Worm (Caenorhabditis elegans) whole organism, young adult: Measurements from ENCODE around the gene Y39A1A.16.

ENCODE experiments used
- B0261.1 ChIP-seq: sonication (generic microtip); optimal IDR thresholded peaks from 2 replicates; lab custom pipeline; 2016; ENCODE audit warnings: mild to moderate bottlenecking, missing genetic modification characterization, moderate library complexity, missing compliant biosample characterization
- B0336.3 ChIP-seq: fragments of 200-800 bp; sonication (Bioruptor generic); IDR thresholded peaks from 2 replicates; pipeline ENCODE4 v1.3.6; 2022; ENCODE audit warnings: missing genetic modification characterization, missing compliant biosample characterization
- C06A6.2 ChIP-seq: fragments of 200-800 bp; sonication (Bioruptor generic); conservative IDR thresholded peaks from 2 replicates; pipeline ENCODE4 v1.3.6; 2022; ENCODE audit warnings: missing genetic modification characterization, missing compliant biosample characterization
- F37B4.10 ChIP-seq: fragments of 200-800 bp; sonication (Bioruptor generic); IDR thresholded peaks from 2 replicates; pipeline ENCODE4 v1.3.6; 2022; ENCODE audit warnings: missing genetic modification characterization, missing compliant biosample characterization
- K11D2.4 ChIP-seq: fragments of 200-800 bp; sonication (Bioruptor generic); IDR thresholded peaks from 2 replicates; pipeline ENCODE4 v1.3.6; 2022; ENCODE audit warnings: missing genetic modification reagents, missing genetic modification characterization, missing compliant biosample characterization
- K12H6.12 ChIP-seq: fragments of 200-800 bp; sonication (Bioruptor generic); optimal IDR thresholded peaks from 2 replicates; lab custom pipeline; 2018; ENCODE audit warnings: mild to moderate bottlenecking, missing genetic modification characterization, missing compliant biosample characterization
- T07F8.4 ChIP-seq: sonication (generic microtip); optimal IDR thresholded peaks from 2 replicates; lab custom pipeline; 2016; ENCODE audit warnings: mild to moderate bottlenecking, missing genetic modification characterization, moderate library complexity, missing compliant biosample characterization
- Y56A3A.18 ChIP-seq: fragments of 200-800 bp; sonication (Bioruptor generic); IDR thresholded peaks from 2 replicates; pipeline ENCODE4 v1.3.6; 2022; ENCODE audit warnings: missing genetic modification reagents, missing genetic modification characterization, missing compliant biosample characterization
- Y67H2A.10 ChIP-seq: fragments of 200-800 bp; sonication (Bioruptor generic); conservative IDR thresholded peaks from 2 replicates; pipeline ENCODE4 v1.3.6; 2022; ENCODE audit warnings: missing genetic modification reagents, missing genetic modification characterization, missing compliant biosample characterization
- Y79H2A.3 ChIP-seq: fragments of 200-800 bp; sonication (Bioruptor generic); conservative IDR thresholded peaks from 2 replicates; pipeline ENCODE4 v1.3.6; 2022; ENCODE audit warnings: missing genetic modification reagents, missing genetic modification characterization, missing compliant biosample characterization
- aptf-2 ChIP-seq: fragments of 200-800 bp; sonication (Bioruptor generic); conservative IDR thresholded peaks from 2 replicates; pipeline ENCODE4 v1.3.6; 2022; ENCODE audit warnings: missing genetic modification reagents, missing genetic modification characterization, missing compliant biosample characterization
- atf-7 ChIP-seq: sonication (generic microtip); optimal IDR thresholded peaks from 2 replicates; lab custom pipeline; 2017; ENCODE audit warnings: mild to moderate bottlenecking, missing genetic modification characterization, missing compliant biosample characterization
- attf-5 ChIP-seq: fragments of 200-800 bp; sonication (Bioruptor generic); optimal IDR thresholded peaks from 2 replicates; lab custom pipeline; 2018; ENCODE audit warnings: mild to moderate bottlenecking, missing genetic modification characterization, missing compliant biosample characterization
- bed-2 ChIP-seq: fragments of 200-800 bp; sonication (Bioruptor generic); IDR thresholded peaks from 2 replicates; pipeline ENCODE4 v1.3.6; 2022; ENCODE audit warnings: missing genetic modification reagents, missing genetic modification characterization, missing compliant biosample characterization
- cebp-1 ChIP-seq, 2 experiments: fragments of 200-800 bp in 1 of 2; sonication (Bioruptor generic) in 1 of 2; sonication (generic microtip) in 1 of 2; IDR thresholded peaks in 1 of 2; optimal IDR thresholded peaks in 1 of 2; 2 replicates each; pipeline versions ENCODE4 v1.3.6 to Lab custom; 2017 to 2022; ENCODE audit warnings: missing compliant biosample characterization in 2 of 2, missing genetic modification characterization in 2 of 2, mild to moderate bottlenecking in 1 of 2, missing genetic modification reagents in 1 of 2, moderate library complexity in 1 of 2
- cebp-2 ChIP-seq: fragments of 200-800 bp; sonication (Bioruptor generic); IDR thresholded peaks from 2 replicates; pipeline ENCODE4 v1.3.6; 2022; ENCODE audit warnings: missing genetic modification characterization, missing compliant biosample characterization
- ceh-27 ChIP-seq: fragments of 200-800 bp; sonication (Bioruptor generic); optimal IDR thresholded peaks from 2 replicates; lab custom pipeline; 2018; ENCODE audit warnings: mild to moderate bottlenecking, missing genetic modification characterization, moderate library complexity, missing compliant biosample characterization
- ceh-79 ChIP-seq: sonication (generic microtip); optimal IDR thresholded peaks from 2 replicates; lab custom pipeline; 2017; ENCODE audit warnings: mild to moderate bottlenecking, missing genetic modification characterization, missing compliant biosample characterization
- die-1 ChIP-seq: sonication (generic microtip); optimal IDR thresholded peaks from 2 replicates; lab custom pipeline; 2016; ENCODE audit warnings: missing genotype, mild to moderate bottlenecking, missing genetic modification characterization, missing compliant biosample characterization
- efl-1 ChIP-seq: fragments of 150-350 bp; optimal IDR thresholded peaks from 2 replicates; lab custom pipeline; 2014; ENCODE audit warnings: missing biosample characterization, missing genetic modification reagents, missing genetic modification characterization
- ekl-4 ChIP-seq: fragments of 200-800 bp; sonication (Bioruptor generic); IDR thresholded peaks from 2 replicates; pipeline ENCODE4 v1.3.6; 2022; ENCODE audit warnings: missing genetic modification reagents, missing genetic modification characterization, missing compliant biosample characterization
- ets-4 ChIP-seq: fragments of 200-800 bp; sonication (Bioruptor generic); optimal IDR thresholded peaks from 2 replicates; lab custom pipeline; 2018; ENCODE audit warnings: mild to moderate bottlenecking, missing genetic modification characterization, missing compliant biosample characterization
- fkh-3 ChIP-seq: sonication (generic microtip); optimal IDR thresholded peaks from 2 replicates; lab custom pipeline; 2016; ENCODE audit warnings: mild to moderate bottlenecking, missing genetic modification characterization, missing compliant biosample characterization
- him-1 ChIP-seq: sonication (generic microtip); optimal IDR thresholded peaks from 2 replicates; lab custom pipeline; 2016; ENCODE audit warnings: missing genotype, missing genetic modification reagents, missing genetic modification characterization, missing compliant biosample characterization
- hmg-1.2 ChIP-seq: fragments of 200-800 bp; sonication (Bioruptor generic); IDR thresholded peaks from 2 replicates; pipeline ENCODE4 v1.3.6; 2022; ENCODE audit warnings: missing genetic modification reagents, missing genetic modification characterization, missing compliant biosample characterization
- hmg-20 ChIP-seq: fragments of 200-800 bp; sonication (Bioruptor generic); IDR thresholded peaks from 2 replicates; pipeline ENCODE4 v1.3.6; 2022; ENCODE audit warnings: missing genetic modification reagents, missing genetic modification characterization, missing compliant biosample characterization
- hsf-1 ChIP-seq: fragments of 200-800 bp; sonication (Bioruptor generic); IDR thresholded peaks from 2 replicates; pipeline ENCODE4 v1.3.6; 2022; ENCODE audit warnings: missing genetic modification reagents, missing genetic modification characterization, missing compliant biosample characterization
- lin-26 ChIP-seq: fragments of 200-800 bp; sonication (Bioruptor generic); IDR thresholded peaks from 2 replicates; pipeline ENCODE4 v1.3.6; 2022; ENCODE audit warnings: missing genetic modification reagents, missing genetic modification characterization, missing compliant biosample characterization
- lin-40 ChIP-seq: sonication (generic microtip); optimal IDR thresholded peaks from 2 replicates; lab custom pipeline; 2016; ENCODE audit warnings: missing genetic modification characterization, mild to moderate bottlenecking, missing compliant biosample characterization, missing genotype, missing genetic modification reagents
- madf-6 ChIP-seq: fragments of 200-800 bp; sonication (Bioruptor generic); IDR thresholded peaks from 2 replicates; pipeline ENCODE4 v1.3.6; 2022; ENCODE audit warnings: missing genetic modification reagents, missing genetic modification characterization, missing compliant biosample characterization
- mcd-1 ChIP-seq: fragments of 200-800 bp; sonication (Bioruptor generic); IDR thresholded peaks from 2 replicates; pipeline ENCODE4 v1.3.6; 2022; ENCODE audit warnings: missing genetic modification reagents, missing genetic modification characterization, missing compliant biosample characterization
- nfya-2 ChIP-seq: fragments of 200-800 bp; sonication (Bioruptor generic); IDR thresholded peaks from 2 replicates; pipeline ENCODE4 v1.3.6; 2022; ENCODE audit warnings: missing genetic modification reagents, missing genetic modification characterization, missing compliant biosample characterization
- nfyb-1 ChIP-seq: fragments of 200-800 bp; sonication (Bioruptor generic); IDR thresholded peaks from 2 replicates; pipeline ENCODE4 v1.3.6; 2022; ENCODE audit warnings: missing genetic modification reagents, missing genetic modification characterization, missing compliant biosample characterization
- nhr-80 ChIP-seq: sonication (generic microtip); optimal IDR thresholded peaks from 2 replicates; lab custom pipeline; 2016; ENCODE audit warnings: missing genetic modification characterization, missing compliant biosample characterization
- pbrm-1 ChIP-seq: fragments of 200-800 bp; sonication (Bioruptor generic); IDR thresholded peaks from 2 replicates; pipeline ENCODE4 v1.3.6; 2022; ENCODE audit warnings: missing genetic modification reagents, missing genetic modification characterization, missing compliant biosample characterization
- rcor-1 ChIP-seq: fragments of 200-800 bp; sonication (Bioruptor generic); IDR thresholded peaks from 2 replicates; pipeline ENCODE4 v1.3.6; 2022; ENCODE audit warnings: missing genetic modification reagents, missing genetic modification characterization, missing compliant biosample characterization
- rec-8 ChIP-seq, 2 experiments: sonication (generic microtip); optimal IDR thresholded peaks; 2 replicates each; lab custom pipeline; 2016; ENCODE audit warnings: mild to moderate bottlenecking in 2 of 2, missing genetic modification characterization in 2 of 2, missing genetic modification reagents in 2 of 2, missing genotype in 2 of 2, missing biosample characterization in 1 of 2, missing compliant biosample characterization in 1 of 2, moderate library complexity in 1 of 2
- sdz-38 ChIP-seq: sonication (generic microtip); optimal IDR thresholded peaks from 2 replicates; lab custom pipeline; 2016; ENCODE audit warnings: missing genotype, missing genetic modification characterization, missing compliant biosample characterization
- sea-2 ChIP-seq: fragments of 200-800 bp; sonication (Bioruptor generic); IDR thresholded peaks from 2 replicates; pipeline ENCODE4 v1.3.6; 2022; ENCODE audit warnings: missing genetic modification characterization, missing compliant biosample characterization
- snpc-1.1 ChIP-seq: sonication (generic microtip); optimal IDR thresholded peaks from 2 replicates; lab custom pipeline; 2017; ENCODE audit warnings: missing genetic modification characterization, mild to moderate bottlenecking, missing compliant biosample characterization, antibody characterized with exemption, moderate library complexity, missing genotype, missing genetic modification reagents; ENCODE audit not compliant: insufficient read depth
- snpc-4 ChIP-seq, 5 experiments: fragments of 150-350 bp in 1 of 5; sonication (generic microtip) in 4 of 5; optimal IDR thresholded peaks; 2 replicates each; lab custom pipeline; 2014 to 2018; ENCODE audit warnings: missing genetic modification characterization in 5 of 5, missing biosample characterization in 3 of 5, antibody characterized with exemption in 2 of 5, mild to moderate bottlenecking in 2 of 5, missing compliant biosample characterization in 2 of 5, missing genotype in 2 of 5, moderate library complexity in 2 of 5, missing genetic modification reagents in 1 of 5
- somi-1 ChIP-seq: fragments of 200-800 bp; sonication (Bioruptor generic); optimal IDR thresholded peaks from 2 replicates; lab custom pipeline; 2018; ENCODE audit warnings: mild to moderate bottlenecking, missing genetic modification characterization, missing compliant biosample characterization
- tbp1 ChIP-seq: fragments of 200-800 bp; sonication (Bioruptor generic); optimal IDR thresholded peaks from 2 replicates; lab custom pipeline; 2018; ENCODE audit warnings: mild to moderate bottlenecking, missing genetic modification characterization, missing compliant biosample characterization
- tlf-1 ChIP-seq: fragments of 200-800 bp; sonication (Bioruptor generic); optimal IDR thresholded peaks from 2 replicates; lab custom pipeline; 2018; ENCODE audit warnings: mild to moderate bottlenecking, missing genetic modification characterization, missing compliant biosample characterization
- ztf-18 ChIP-seq: sonication (generic microtip); optimal IDR thresholded peaks from 2 replicates; lab custom pipeline; 2016; ENCODE audit warnings: missing genotype, mild to moderate bottlenecking, missing genetic modification characterization, missing compliant biosample characterization
- ztf-26 ChIP-seq: sonication (generic microtip); optimal IDR thresholded peaks from 2 replicates; lab custom pipeline; 2017; ENCODE audit warnings: missing genetic modification characterization, missing compliant biosample characterization

Y39A1A.16 gene

DNA sequence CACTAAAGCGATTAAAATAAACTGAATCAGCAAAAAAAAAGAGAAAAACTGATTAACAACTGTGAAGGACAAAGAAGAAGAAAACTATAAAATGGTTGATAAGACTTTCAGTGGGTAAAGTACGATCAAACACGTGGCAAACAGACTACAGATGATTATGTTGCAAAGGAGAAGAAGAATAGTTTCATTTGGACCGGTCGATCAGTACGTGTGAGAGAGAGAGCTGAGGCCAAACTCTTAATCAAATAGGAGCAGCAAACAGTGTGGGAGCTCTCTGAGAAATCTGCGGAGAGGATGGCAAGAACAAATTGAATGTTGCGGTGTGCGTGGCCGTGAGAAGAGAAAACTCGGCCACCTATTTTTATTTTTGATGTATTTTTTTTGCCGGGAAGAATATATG is 40.0 kb downstream of the Y39A1A.16 start (continued):
- peak; percentile 18 for TF ChIP-seq atf-7 (tag; lab: Kevin White, UChicago)
- no peak for TF ChIP-seq fkh-3
- TF ChIP-seq aptf-2 (GFP tag; lab: Robert Waterston, UW) = no peak
- no peak for TF ChIP-seq B0261.1 (tag; lab: Kevin White, UChicago)
- TF ChIP-seq him-1 = no peak
- TF ChIP-seq mcd-1 (GFP tag; lab: Robert Waterston, UW) = 0 out of 2 replicates have a peak, but pooled peaks have one; percentile 20
- no peak for TF ChIP-seq cebp-1 (GFP tag; IDR thresholded peaks at IDR 0.05; lab: Robert Waterston, UW)
- TF ChIP-seq cebp-1 (tag; optimal IDR thresholded peaks at IDR 0.05; lab: Kevin White, UChicago) = no peak
- no peak for TF ChIP-seq nfya-2 (GFP tag; lab: Robert Waterston, UW)
- no peak for TF ChIP-seq hmg-1.2 (GFP tag; lab: Robert Waterston, UW)
- TF ChIP-seq somi-1 (GFP tag; lab: Kevin White, UChicago) = no peak
- peak; percentile 26; the same call in 1 of the 2 replicates for TF ChIP-seq lin-26 (GFP tag; lab: Robert Waterston, UW)
- peak; percentile 24 for TF ChIP-seq nfyb-1 (GFP tag; lab: Robert Waterston, UW)
- no peak for TF ChIP-seq ceh-27 (GFP tag; lab: Kevin White, UChicago)
- TF ChIP-seq ztf-26 (tag; lab: Kevin White, UChicago) = peak; percentile 23
- no peak for TF ChIP-seq K12H6.12 (tag; lab: Kevin White, UChicago)
- no peak for TF ChIP-seq rec-8 (tag; optimal IDR thresholded peaks at IDR 0.05; lab: Kevin White, UChicago)
- peak; percentile 11 for TF ChIP-seq lin-40
- TF ChIP-seq snpc-1.1 (tag; lab: Kevin White, UChicago) = no peak
- TF ChIP-seq T07F8.4 (tag; lab: Kevin White, UChicago) = no peak
- no peak for TF ChIP-seq die-1 (tag; lab: Kevin White, UChicago)
- no peak for TF ChIP-seq ceh-79
- no peak for TF ChIP-seq Y56A3A.18
- no peak for TF ChIP-seq F37B4.10 (GFP tag; lab: Robert Waterston, UW)
- TF ChIP-seq pbrm-1 (GFP tag; lab: Robert Waterston, UW) = 0 out of 2 replicates have a peak, but pooled peaks have one; percentile 9
- peak; percentile 32 for TF ChIP-seq nhr-80 (tag; lab: Kevin White, UChicago)

- TF ChIP-seq B0336.3 (GFP tag; lab: Robert Waterston, UW) (peak; percentile 81), Y67H2A.10 (GFP tag; lab: Robert Waterston, UW) (peak; percentile 61; the same call in 1 of the 2 replicates), ztf-18 (tag; lab: Kevin White, UChicago) (peak; percentile 44), C06A6.2 (peak; percentile 68; the same call in 1 of the 2 replicates), ets-4 (GFP tag; lab: Kevin White, UChicago) (peak; percentile 8), sea-2 (GFP tag; lab: Robert Waterston, UW) (no peak), nfyb-1 (GFP tag; lab: Robert Waterston, UW) (peak; percentile 86), tbp1 (GFP tag; lab: Kevin White, UChicago) (peak; percentile 58), sdz-38 (tag; lab: Kevin White, UChicago) (no peak), rcor-1 (peak; percentile 68), Y56A3A.18 (0 out of 2 replicates have a peak, but pooled peaks have one; percentile 19), cebp-2 (GFP tag; lab: Robert Waterston, UW) (no peak), Y79H2A.3 (no peak), hmg-20 (GFP tag; lab: Robert Waterston, UW) (no peak), hsf-1 (GFP tag; lab: Robert Waterston, UW) (0 out of 2 replicates have a peak, but pooled peaks have one; percentile 7), snpc-4 (GFP tag; optimal IDR thresholded peaks at IDR 0.05; lab: Kevin White, UChicago) (no peak), snpc-4 (tag; optimal IDR thresholded peaks at IDR 0.05; lab: Kevin White, UChicago) (peak in 2 of 4 experiments; percentile 26 to 30), ekl-4 (peak; percentile 78), madf-6 (GFP tag; lab: Robert Waterston, UW) (peak; percentile 48; the same call in 1 of the 2 replicates), attf-5 (GFP tag; lab: Kevin White, UChicago) (peak; percentile 81), lin-40 (peak; percentile 79), efl-1 (peak; percentile 17), bed-2 (no peak), tlf-1 (GFP tag; lab: Kevin White, UChicago) (peak; percentile 57), K11D2.4 (peak; percentile 71; the same call in 1 of the 2 replicates), hmg-1.2 (GFP tag; lab: Robert Waterston, UW) (peak; percentile 92)
Observed at ce11 chrIII:10720170-10720569, 41.1 kb downstream of the Y39A1A.16 start.
